Fruit fly (Drosophila melanogaster) ovary, adult (tissue): ENCODE data around the gene NHP2.
A peak's percentile ranks its signal among the peaks of the same experiment; 100 is the strongest.

Experiments
- CG17801 ChIP-seq: fragments of 200-800 bp; optimal IDR thresholded peaks from 2 replicates; lab custom pipeline; 2019; ENCODE audit warnings: missing biosample characterization, mild to moderate bottlenecking, missing genetic modification characterization, moderate library complexity; ENCODE audit not compliant: partially characterized antibody

Gene NHP2

dm6 chr3L:14801854-14802616 is at the start of gene NHP2:
NHP2 (minus strand) TSS chr3L:14802168.
- TF ChIP-seq CG17801 (GFP tag; lab: Kevin White, UChicago) = peak; percentile 53

dm6 chr3L:14847415-14847814 is 45.4 kb upstream of the NHP2 start:
- no peak for TF ChIP-seq CG17801 (GFP tag; lab: Kevin White, UChicago)

DNA sequence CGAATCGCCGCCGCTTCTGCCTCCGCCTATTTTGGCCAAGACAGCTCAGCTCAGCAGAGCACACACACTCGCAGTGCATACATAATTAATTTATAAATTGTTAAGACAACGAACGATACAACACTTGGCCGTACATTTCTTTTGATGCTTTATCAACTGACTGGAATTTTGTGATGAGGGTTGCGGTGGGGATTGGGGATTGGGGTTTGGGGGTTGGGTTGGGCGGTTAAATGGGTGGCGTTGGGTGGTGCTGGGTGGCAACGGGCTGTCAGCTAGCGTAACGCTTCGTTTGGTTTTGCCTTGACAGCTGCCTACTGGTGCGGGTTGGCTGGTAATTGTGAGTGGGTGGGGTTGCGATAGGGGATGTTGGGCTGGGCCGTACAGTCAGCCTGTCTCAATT is 20.4 kb upstream of the NHP2 start:
- no peak for TF ChIP-seq CG17801 (GFP tag; lab: Kevin White, UChicago)

dm6 chr3L:14821133-14821532 is 19.2 kb upstream of the NHP2 start:
- TF ChIP-seq CG17801 (GFP tag; lab: Kevin White, UChicago) = no peak

- no peak for TF ChIP-seq CG17801 (GFP tag; lab: Kevin White, UChicago)
Observed at dm6 chr3L:14816666-14817065, 14.7 kb upstream of the NHP2 start.

DNA sequence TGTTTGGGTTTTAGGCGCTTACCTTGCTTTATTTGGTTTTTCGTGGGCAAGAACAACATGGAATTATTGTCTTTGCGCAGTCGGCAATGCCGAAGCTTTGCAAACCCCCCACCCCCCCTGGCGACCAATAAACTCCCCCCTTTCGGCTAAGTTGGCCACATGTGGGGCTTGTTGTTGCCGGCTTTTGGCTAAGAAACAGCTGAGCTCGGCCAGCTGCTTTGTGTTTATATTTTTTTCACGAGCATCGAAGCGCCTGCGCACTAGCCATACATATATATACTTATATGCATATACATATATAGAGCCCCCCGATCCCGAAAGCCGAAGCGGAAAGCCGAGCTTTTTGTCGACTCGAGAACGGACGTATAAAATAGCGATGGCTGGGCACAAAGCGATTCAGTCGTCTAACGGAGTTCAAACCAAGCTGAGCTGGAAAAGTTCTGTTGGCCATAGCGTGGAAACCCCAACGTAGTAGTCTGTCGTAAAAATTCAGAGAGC is 2.8 kb upstream of the NHP2 start, which contains the start of gene CG17839:
Gene CG17839, plus strand, starts transcription at position 413 of the 498 bp plus-strand sequence.
- no peak for TF ChIP-seq CG17801 (GFP tag; lab: Kevin White, UChicago)

- TF ChIP-seq CG17801 (GFP tag; lab: Kevin White, UChicago) = no peak
Observed at dm6 chr3L:14803236-14803635, 1.3 kb upstream of the NHP2 start, which contains the start of gene gnu. gnu (minus strand) TSS chr3L:14803360.

DNA sequence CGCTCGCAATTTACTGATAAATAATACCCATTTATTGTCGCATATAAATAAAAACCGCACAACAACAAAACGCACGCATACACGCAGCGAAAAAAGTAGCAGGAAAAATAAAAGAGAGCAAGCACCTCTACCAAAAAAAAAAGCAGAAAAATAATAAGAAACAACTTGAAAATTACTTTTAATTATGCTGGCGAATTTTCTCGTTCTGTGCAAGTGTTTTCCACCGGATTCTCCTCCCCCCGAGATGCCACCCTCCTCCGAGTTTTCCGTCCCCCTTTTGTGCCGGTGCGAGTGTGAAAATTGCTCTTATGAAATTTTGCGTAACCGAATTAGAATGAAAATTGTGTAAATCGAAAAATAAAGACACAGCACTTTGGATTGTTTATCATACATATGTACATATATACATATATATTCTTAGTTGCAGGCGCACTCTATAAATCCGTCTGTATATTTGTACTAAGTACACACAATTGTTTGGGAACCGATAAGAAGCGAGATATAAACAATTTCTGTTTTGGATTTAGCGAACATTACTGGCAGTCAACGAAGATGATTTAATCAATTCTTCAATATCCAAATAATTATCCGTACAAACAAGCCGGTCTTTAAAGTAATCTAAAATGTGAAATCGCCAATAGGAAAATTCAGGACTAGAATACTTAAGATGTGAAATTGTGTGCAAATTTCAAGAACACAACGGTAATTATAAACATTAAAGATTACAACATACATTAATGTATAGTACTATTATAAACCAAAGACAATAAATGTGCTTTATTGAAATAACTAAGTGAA is 10.9 kb downstream of the NHP2 start:
- TF ChIP-seq CG17801 (GFP tag; lab: Kevin White, UChicago) = no peak

DNA sequence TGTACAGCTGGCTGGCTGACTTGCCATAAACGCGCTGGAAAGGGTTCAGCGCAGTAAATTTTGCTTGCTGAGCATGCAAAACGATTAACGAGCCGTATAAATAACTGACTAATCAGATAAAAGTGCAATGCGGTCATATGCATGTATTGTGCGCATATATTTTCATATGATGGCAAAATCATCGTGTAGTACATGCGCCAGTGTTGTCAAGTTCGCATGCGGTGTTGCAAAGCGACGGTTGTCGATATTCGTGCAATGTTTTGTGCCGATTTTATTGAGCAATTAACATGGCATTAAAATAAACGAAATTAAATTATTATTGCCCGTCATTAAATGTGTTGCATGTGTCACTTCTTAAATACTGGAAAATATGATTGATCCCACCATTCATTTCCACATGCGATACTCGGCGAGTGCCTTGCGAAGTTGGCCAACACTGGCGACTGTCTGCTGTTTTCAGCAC is 11.8 kb downstream of the NHP2 start:
- TF ChIP-seq CG17801 (GFP tag; lab: Kevin White, UChicago) = peak; percentile 73

DNA sequence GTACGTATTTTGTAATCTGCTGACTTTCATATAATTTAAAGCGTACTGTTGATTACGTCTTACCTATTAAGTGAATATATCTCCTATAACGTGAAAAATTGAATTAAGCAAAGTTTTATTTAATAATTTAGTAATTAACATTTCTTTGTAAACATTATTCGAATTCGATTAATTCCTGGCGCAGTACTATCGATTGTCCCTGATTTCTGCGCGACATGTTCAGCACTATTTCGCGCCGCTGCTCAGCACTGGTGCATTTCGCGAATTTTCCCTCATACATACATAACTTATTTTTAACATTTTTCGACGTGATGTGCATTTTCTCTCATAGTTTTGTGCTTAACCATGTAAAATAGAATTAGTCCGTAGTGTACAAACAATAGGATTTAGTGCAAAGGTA is 12.3 kb downstream of the NHP2 start, which contains the start of gene Helz:
Gene Helz, plus strand, starts transcription at position 260 of the 400 bp plus-strand sequence.
- peak; percentile 2 for TF ChIP-seq CG17801 (GFP tag; lab: Kevin White, UChicago)

DNA sequence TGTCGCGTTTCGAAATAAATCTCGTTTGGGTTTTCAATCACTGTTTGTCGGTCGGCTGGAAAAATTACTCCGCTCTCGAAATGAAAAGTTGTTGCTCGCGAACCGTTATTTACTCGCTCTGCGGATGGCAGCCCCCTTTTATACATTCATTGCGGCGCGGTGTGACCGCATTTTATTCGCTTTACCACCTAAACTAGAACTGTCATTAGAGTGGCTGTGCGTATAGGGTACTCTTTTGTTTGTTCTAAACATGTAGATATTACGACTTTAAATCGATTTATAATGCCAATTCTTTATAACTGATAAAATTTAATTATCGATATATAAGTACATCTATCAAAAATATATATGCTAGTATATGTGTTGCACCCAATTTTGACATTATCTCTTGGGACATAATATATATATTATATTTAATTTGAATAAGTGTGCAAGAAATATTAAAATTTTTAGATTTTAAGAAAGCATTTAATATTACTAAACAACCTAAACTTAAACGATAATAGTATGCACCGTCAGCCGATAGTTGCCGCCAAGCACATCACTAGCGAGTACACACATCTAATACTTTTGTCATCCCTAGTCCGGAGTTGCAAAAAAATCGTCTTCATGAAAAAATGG is 15.6 kb downstream of the NHP2 start, which contains the start of the genes bmm and Tdrd3:
Gene bmm, minus strand, starts transcription at position 183 of the 621 bp plus-strand sequence.
Gene Tdrd3, plus strand, starts transcription at position 562 of the 621 bp plus-strand sequence.
- TF ChIP-seq CG17801 (GFP tag; lab: Kevin White, UChicago) = peak; percentile 82

dm6 chr3L:14785492-14785916 is 16.5 kb downstream of the NHP2 start:
- peak; percentile 87 for TF ChIP-seq CG17801 (GFP tag; lab: Kevin White, UChicago)

DNA sequence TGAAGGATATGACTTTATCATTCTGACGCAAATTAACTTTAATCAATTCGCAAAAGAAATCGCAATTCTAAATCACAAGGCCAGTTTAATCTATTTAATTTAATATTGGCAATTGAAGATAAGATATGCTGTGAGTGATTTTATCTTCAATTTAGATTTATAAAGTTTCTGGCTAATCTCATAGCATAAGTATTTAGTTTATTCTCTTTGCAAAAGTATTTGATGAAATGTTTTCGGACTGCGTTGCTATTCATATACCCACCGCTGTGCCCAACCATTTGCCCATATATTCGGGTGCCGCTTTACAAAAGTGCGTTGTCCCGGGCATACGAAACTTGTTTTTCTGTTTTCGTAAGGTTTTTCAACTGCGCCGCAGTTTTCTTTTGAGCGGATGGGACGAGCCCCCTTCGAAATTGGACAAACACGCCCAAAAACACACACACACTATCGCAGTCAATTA is 17.0 kb downstream of the NHP2 start:
- TF ChIP-seq CG17801 (GFP tag; lab: Kevin White, UChicago) = peak; percentile 5

DNA sequence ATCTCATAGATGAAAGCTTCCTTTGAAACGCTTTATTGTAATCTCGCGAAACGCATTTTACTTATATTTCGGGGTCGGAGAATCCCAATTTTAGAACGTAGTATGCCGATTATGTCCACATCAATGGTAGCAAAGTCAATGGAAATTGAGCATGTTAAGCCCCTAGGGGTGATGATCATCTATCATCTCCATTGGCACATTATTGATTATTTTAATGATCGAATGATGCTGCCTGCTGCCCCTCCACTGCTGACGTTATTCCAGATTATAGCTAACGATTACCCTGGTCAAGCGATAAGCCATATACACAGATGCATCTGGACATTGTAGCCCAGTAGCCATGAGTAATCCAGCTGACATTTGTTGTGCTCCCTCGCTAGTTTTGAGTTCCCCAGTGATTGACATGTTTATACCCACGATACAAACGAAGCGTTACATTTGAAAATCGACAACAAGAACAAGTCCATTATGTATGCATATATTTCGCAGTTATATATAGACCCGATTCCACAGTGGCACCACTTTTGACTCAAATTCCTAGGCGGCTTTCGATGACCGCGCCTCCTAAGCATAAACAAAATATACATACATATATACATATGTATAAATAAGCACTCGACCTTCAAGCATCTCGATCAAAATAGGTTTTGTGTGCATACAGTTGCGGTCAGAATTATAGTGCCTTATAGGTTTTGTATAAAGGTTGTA is 17.6 kb downstream of the NHP2 start:
- no peak for TF ChIP-seq CG17801 (GFP tag; lab: Kevin White, UChicago)
